Worm (Caenorhabditis elegans) whole organism, dauer: ENCODE data around the gene sru-31.

Experiments used
- unc-62 ChIP-seq: sonication (generic microtip); optimal IDR thresholded peaks from 2 replicates; lab custom pipeline; 2017; ENCODE audit warnings: missing biosample characterization, missing genetic modification reagents, missing genetic modification characterization

Gene sru-31

DNA sequence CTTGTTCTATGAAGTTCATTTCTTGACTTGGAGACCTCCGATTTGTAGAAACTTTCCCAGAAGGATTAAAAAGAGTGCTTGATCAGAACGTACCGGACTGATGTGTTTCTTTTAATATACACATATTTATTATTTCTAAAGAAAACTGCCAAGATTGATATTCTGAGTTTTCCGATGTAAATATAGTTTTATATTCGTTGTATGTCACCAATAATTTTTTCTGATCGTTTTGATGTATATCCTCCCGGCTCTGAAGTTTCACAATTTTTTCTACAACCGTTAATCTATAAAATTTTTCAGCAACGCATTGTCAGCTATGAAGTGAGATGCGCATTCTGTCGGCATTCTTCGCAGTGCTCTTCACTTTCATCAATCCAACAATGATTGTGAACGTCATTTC is 19.9 kb upstream of the sru-31 start, which contains the start of gene F46B6.9:
Gene F46B6.9 (plus strand): TSS at position 301 of the 400 bp plus-strand sequence.
- no peak for TF ChIP-seq unc-62

DNA sequence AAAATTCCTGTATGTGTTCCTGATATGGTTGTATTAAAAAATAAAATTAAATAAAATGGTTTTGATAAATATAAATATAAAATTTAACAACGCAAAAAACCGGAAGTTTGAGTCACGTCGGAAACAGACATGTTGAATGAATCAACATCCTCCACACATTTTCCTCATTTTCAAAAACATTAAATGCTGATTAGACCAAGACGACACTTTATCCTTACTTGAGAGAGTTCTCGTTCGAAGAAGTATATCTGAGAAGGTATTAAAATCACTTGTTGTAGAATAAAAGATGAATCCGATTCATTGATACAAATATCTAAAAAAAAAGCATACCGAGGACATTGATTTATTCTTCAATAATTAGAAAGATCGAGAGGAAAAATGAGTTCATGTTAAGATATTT is 18.3 kb upstream of the sru-31 start:
- TF ChIP-seq unc-62: no peak

DNA sequence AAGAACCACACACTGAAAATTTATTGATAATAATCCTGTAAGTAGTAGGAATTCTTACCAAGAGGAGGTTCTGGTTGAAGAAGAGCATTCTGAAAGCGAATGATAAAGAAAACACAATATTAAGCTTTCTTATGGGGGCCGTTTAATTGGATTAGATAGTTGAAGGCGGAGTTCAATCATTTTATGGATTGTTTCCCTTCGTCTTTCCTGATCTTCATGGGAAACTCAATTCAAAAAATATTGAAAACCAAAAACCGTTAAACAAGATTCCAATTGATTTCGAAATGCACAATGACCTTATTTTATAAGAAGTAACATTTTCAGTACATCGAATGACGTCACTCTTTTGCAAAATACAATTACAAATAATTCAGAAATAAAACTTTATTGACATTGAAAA is 17.4 kb upstream of the sru-31 start, which contains the start of gene F46B6.13:
Gene F46B6.13 (minus strand): TSS at position 101 of the 400 bp plus-strand sequence.
- TF ChIP-seq unc-62: no peak

DNA sequence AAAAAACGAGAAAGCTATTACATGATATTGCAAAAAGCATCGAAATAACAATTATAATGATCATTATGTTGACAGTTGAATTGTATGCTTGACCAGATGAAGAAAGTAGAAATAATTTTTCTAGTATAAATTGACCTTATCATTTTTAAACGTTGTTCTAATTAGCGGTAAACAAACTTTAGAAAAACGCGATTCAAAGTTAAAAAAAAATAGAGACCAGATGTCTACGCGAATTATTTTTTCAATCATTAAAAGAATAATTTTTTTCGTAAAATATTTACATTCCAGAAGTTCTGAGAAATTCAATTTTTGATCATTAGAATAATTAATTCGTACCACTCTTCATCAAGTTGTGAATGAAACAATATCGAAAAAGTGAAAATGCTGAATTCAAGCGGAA is 14.5 kb upstream of the sru-31 start, which contains the start of gene F46B6.10:
Gene F46B6.10 (minus strand): TSS at position 101 of the 400 bp plus-strand sequence.
- no peak for TF ChIP-seq unc-62

DNA sequence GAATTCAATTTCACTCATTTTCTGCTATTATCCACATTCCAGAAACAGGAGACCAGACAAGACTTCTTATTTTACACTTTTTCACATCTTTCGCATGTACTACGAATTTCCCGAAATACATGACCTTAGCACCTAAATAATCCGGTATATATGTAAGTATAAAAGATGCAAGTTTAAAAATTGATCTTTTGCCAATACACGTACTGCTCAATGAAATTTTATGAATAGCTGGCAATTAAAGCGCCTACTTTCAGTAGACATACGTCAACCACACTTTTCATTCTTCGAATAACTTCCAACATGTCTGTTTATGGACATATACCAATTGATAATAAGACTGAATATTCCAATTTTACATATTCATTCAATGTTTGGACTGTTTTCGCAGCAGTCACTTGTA is 13.3 kb upstream of the sru-31 start, which contains the start of gene sru-39:
Gene sru-39 (plus strand): TSS at position 301 of the 400 bp plus-strand sequence.
- no peak for TF ChIP-seq unc-62

DNA sequence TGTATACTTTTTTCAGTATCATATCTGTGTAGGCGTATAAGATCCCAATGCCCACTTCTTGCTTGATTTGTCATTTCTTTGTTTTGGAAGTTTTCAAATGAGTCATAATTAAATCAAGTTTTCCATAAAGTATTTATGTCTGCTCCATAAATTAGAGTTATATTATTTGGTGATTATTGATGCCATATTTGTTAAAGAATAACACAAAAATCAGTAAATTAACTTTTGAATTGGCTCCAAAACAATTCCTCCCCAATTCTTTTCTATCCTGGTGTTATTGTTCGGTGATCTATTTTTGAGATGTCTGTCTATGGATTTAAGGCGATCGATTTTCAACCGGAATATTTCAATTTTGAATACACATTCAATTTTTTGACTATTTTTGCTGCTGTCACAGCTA is 11.3 kb upstream of the sru-31 start, which contains the start of gene sru-37:
Gene sru-37 (plus strand): TSS at position 301 of the 400 bp plus-strand sequence.
- no peak for TF ChIP-seq unc-62

DNA sequence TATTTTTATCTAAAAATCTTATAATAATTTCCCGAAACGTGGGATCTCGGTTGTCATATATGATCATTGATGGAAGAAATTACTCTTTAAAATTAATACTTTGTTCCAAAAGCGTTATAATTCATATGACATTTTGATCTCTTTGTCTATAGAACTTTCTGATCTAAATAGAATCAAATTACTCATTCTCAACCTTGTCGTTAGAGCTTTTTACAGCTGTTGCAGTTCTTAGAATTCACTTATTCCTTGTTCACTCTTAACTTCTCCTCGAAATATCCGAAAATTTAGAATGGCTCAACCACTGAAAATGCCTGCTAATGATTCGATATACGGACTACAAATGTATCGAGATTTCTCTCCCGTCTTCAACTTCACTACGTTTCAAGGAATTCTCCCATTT is 5.3 kb upstream of the sru-31 start, which contains the start of gene sru-29:
Gene sru-29 (plus strand): TSS at position 301 of the 400 bp plus-strand sequence.
- no peak for TF ChIP-seq unc-62

DNA sequence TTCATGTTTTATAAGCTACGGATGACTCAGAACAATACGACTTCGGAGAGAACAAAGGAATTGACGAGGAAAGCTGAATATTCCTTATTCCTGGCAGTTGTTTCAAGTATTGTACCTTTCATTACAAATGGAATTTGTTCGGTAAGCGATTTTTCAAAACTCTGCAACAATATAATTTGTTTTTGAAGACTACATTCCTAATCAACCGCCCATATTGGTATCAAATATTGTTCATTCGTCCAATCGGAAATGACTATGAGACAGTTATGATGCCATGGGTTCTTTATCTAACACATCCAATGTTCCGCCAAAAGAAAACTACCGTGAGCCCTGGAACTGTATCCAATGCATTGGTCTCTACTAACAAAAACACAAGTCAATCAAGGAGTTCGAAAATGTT is 4.3 kb upstream of the sru-31 start:
- no peak for TF ChIP-seq unc-62

DNA sequence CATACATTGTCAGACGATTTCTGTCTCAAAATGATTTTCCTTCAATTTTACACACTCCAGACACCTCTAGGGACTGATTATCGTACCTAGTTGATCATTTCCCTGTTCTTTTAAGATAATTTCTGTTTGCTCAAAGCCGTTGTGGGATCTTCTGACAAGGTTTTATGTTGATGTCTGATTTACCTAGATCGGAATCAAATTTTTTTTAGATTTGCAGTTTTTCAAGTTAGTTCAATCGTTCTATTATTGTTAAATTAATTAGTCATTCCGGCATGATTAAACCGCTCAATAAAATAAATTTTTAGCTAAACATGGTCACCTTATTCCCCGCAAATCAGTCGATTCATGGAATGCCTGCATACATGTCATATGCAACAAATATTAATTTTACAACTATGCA is 3.0 kb upstream of the sru-31 start, which contains the start of gene sru-30:
Gene sru-30 (plus strand): TSS at position 301 of the 400 bp plus-strand sequence.
- TF ChIP-seq unc-62: no peak

DNA sequence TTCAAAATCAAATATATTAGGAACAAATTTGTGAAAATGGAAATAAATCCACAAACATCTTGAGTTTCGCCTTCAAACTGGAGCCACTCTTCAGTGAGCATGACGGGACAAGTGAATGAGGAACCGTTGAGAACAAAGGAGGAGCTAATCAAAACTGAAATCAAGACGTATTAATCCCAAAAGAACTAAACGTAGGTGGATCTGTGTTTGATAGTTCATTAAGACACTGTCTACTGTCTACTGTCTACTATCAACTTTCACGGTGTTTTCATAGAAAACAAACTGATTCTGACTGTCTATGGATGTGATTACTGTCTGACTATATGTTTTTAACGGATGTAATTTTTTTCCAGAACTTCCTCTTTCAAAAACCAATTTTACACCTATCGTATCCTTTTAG is 5.2 kb downstream of the sru-31 start, which contains the start of gene str-193:
Gene str-193 (minus strand): TSS at position 101 of the 400 bp plus-strand sequence.
- TF ChIP-seq unc-62: no peak

DNA sequence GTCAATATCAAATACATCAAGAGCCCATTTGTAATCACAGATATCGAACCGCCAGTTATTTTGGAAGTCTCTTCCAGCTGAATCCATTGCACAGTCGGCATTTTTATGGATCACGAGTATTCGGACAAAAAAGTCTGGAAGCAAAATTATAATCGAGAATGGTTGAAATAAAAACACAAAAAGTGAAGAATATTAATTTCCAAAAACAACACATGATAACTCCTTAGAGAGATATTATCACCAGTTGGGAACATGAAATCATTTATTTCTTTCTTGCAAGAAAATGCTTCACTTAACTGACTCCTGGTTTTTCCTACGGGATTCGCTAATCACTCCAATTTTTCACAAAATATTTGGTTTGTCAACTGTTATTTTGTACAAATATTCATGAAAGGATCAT is 7.7 kb downstream of the sru-31 start, which contains the start of gene str-2:
Gene str-2 (minus strand): TSS at position 101 of the 400 bp plus-strand sequence.
- TF ChIP-seq unc-62: no peak

DNA sequence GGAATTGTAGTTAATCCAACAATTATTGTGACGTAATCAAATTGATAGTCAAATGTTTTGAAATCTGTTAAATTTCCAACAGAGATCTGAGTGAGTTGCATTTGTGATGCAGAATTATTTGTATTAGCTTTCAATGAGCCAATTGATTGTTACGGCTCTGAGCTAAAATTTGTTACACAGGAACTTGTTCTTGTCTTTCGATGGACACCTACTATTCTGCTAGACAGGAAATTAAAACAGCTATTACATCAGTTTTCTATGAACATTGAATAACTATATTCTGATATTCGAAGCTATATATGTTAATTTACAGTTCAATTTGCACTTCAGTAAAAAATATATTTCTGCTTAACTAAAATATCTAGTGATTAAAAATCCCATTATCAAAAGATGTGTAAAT is 17.4 kb downstream of the sru-31 start, which contains the start of gene sru-40:
Gene sru-40 (minus strand): TSS at position 101 of the 400 bp plus-strand sequence.
- TF ChIP-seq unc-62: no peak

DNA sequence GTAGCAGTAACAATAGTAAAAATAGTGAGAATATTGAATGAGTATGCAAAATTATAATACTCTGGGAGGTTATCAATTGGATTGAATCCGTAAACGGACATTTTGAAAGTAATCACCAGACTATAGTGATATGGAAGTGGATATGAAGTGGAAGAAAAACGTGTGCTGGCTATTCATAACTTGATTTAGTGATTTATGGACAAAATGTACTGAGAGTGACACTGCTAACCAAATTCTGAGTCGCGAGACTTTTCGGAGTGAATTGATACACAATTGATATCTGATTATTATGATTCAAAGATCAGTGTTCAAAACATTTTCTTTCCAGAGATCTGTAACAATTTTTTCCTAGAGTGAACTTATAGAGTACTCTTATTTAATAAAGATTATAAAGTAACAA is 19.5 kb downstream of the sru-31 start, which contains the start of gene sru-38:
Gene sru-38 (minus strand): TSS at position 101 of the 400 bp plus-strand sequence.
- TF ChIP-seq unc-62: no peak

DNA sequence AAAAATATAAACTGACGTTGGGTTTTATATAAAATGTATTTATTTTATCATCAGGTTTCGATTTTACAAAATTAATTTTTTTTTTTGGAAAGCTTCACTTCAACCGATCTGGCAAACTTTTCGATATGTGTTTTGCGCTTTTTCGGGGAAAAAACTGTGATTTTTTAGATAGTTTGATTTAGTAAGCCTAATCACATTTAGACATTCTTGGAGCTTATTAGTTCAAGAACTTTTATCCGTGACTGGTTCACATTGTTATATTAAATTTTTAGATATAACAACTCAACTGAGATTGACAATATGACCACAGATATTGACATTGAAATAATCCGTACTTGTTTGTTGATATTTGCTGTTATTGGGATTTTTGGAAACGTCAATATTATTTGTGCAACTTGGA is 21.2 kb downstream of the sru-31 start, which contains the start of gene srsx-21:
Gene srsx-21 (plus strand): TSS at position 301 of the 400 bp plus-strand sequence.
- TF ChIP-seq unc-62: no peak

DNA sequence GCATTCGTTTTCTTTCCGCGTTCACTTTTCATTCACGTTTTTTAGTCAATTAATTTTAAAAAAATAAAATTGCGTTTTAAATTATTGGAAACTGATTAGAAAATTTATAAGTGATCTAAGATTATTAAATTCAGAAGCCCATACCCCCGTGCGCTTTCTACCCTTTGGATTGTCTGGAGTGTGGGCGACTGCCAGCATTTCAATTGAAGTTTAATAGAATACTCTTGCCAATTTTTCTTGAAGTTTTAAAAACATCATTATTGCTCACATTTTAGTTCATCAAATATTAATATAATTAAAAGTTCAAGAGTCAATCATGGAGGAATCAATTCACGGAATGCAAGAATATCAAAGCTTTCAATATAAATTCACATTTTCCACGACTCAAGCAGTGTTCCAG is 24.9 kb downstream of the sru-31 start, which contains the start of gene sru-36:
Gene sru-36 (plus strand): TSS at position 301 of the 400 bp plus-strand sequence.
- TF ChIP-seq unc-62: no peak

DNA sequence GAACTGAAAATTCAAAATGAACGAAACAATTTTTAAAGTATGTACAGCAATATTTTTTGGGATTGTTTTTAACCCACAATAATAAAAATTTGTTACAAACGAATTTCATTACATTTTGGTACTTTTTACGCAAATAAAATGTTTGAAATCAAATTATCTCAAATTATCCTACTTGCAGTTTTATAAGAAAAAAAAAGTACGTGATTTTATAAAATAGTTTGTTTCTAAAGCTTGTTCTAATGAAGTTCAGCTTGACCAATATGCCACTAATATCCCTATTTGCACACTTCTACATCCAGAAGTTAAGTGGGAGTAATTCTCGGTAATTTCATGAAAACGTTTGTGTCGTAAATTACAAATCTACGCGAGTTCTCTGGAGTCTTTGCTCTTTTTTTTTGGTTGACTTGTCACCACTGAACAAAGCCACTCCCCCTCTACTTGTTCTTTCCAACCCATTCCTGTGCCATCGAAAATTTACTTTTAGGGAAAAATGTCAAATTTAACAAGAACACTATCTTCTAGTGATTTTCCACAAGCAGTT is 27.0 kb downstream of the sru-31 start, which contains the start of gene sru-8:
Gene sru-8 (plus strand): TSS at position 491 of the 541 bp plus-strand sequence.
- TF ChIP-seq unc-62: no peak

DNA sequence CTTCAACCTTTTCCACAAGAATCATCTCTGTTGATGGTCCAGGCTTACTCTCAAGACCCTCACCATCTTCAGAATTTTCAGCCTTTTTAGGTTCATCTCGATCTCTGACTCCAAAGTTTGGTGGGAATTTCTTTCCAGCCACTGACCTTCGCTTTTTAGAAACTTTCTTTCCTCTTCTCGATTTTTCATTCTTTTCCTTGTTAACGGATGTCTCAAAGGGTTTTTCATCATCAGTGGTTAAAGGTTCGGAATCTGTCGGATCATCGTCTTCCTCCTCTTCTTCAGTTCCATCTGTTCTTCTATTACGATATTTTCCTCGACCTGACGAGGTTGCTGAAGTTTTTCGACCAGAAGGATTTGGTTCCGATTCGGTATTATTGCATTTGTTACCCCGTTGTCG is 32.1 kb downstream of the sru-31 start:
- no peak for TF ChIP-seq unc-62

DNA sequence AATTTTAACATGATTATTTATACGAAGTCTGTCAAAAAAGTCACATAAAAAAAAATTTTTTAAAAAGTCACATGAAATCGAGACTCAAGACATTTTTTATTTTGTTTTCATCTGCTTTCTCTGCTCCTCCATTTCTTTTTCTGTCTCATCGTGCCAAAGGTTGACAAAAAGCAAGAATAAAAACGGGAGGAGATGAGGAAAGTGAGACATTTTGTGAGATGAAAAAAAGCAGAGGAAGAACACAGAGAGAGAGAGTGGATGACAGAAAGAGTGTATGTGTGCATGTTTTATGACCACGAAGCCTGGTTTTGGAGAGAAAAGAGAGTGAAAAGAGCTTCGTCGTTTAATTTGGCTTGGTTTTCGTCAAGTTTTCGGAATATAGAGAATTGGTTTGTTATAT is 37.3 kb downstream of the sru-31 start:
- no peak for TF ChIP-seq unc-62
